Fruit fly (Drosophila melanogaster) whole organism, adult: ENCODE results near the gene smp-30.

Experiments used
- Clk ChIP-seq: fragments of 200-800 bp; sonication (Bioruptor generic); optimal IDR thresholded peaks from 2 replicates; lab custom pipeline; 2017; ENCODE audit warnings: missing biosample characterization, missing genetic modification characterization
- ovo ChIP-seq: fragments of 200-800 bp; sonication (Bioruptor generic); optimal IDR thresholded peaks from 2 replicates; lab custom pipeline; 2016; ENCODE audit warnings: missing biosample characterization, missing genetic modification characterization

- TF ChIP-seq Clk = no peak
- no peak for TF ChIP-seq ovo (GFP tag; lab: Kevin White, UChicago)
Observed at dm6 chr3R:14744339-14745129, 6.5 kb downstream of the smp-30 start.
